Worm (Caenorhabditis elegans): ENCODE data around the gene msp-38.

Gene msp-38

DNA sequence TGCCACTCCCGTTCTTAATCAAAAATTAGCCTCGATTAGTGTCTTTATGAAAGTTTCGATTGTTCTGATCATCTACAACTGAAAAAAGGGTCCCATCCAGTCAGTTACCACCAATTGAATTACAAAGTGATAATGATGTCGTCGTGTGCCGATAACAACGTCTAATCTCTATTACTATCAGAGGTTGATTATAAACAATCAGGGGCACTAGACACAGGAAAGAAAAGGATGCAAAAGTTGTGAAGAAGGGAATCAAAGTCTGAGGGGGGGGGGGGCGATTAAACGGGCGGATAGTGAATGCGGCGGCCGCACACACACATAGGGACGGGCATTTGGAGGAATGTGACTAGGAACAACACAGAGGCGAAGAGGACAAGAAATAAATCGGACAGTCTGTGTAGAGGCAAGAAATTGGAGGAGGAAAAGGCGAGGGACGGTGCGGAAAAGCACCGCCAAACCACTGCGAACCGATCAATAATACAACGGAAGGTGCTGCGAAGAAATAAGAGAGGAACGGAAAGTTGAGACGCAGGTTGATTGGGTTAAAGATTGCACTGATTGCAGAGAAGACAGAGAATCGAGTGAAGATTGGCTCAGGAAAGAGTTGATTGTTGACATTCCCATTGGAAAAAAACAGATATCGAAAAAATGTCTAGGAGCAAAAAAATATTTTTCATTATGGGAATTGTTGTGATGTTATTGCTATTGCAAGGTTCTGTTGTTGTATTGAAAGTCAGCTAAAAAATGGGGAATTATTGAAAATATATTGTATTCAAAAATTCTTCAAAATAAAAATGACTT, 31.6 kb upstream of the msp-38 start:
- TF ChIP-seq tra-4 (tag; optimal IDR thresholded peaks at IDR 0.05): no peak
- peak; percentile 28 for TF ChIP-seq ceh-36 (tag; optimal IDR thresholded peaks at IDR 0.05)
- TF ChIP-seq hmg-4 (GFP tag; optimal IDR thresholded peaks at IDR 0.05): peak; percentile 79
- TF ChIP-seq F13C5.2 (tag; optimal IDR thresholded peaks at IDR 0.05): no peak
- no peak for TF ChIP-seq scrt-1 (GFP tag; IDR thresholded peaks at IDR 0.05)
- TF ChIP-seq B0310.2 (tag; optimal IDR thresholded peaks at IDR 0.05): peak; percentile 45

DNA sequence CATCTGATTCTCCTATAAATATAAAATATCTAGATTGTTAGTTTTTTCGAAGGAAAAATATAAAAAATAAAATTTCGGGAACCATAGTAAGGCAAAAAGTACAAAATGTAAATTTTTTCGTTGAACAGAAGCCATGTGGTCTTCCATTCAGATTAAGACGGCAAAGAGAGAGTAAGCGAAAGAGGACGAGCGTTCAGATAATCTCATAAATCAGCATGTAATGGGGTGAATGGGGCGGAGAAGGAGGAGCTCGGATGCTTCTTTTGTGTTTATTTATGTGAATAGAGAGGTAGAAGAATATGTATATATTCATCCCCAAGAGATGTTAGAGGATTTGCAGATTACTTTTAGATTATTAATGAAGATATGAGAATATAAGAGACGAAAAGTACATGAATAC, 30.8 kb upstream of the msp-38 start, which contains the start of gene pxf-1:
TSS of gene pxf-1 (minus strand) at position 14 of the 400 bp plus-strand sequence.
- TF ChIP-seq ceh-13 (GFP tag; optimal IDR thresholded peaks at IDR 0.05) (no peak), ets-7 (tag; optimal IDR thresholded peaks at IDR 0.05) (no peak), B0310.2 (tag; optimal IDR thresholded peaks at IDR 0.05) (no peak), ama-1 (optimal IDR thresholded peaks at IDR 0.05) (no peak), aly-1 (tag; optimal IDR thresholded peaks at IDR 0.05) (no peak), ceh-36 (tag; optimal IDR thresholded peaks at IDR 0.05) (no peak), hmbx-1 (tag; optimal IDR thresholded peaks at IDR 0.05) (no peak)

- TF ChIP-seq ceh-13 (GFP tag; optimal IDR thresholded peaks at IDR 0.05) (no peak), pes-1 (GFP tag; IDR thresholded peaks at IDR 0.05) (no peak), ama-1 (optimal IDR thresholded peaks at IDR 0.05) (no peak), scrt-1 (GFP tag; IDR thresholded peaks at IDR 0.05) (no peak), aly-1 (tag; optimal IDR thresholded peaks at IDR 0.05) (no peak), ets-7 (tag; optimal IDR thresholded peaks at IDR 0.05) (no peak), ceh-36 (tag; optimal IDR thresholded peaks at IDR 0.05) (no peak), sea-1 (GFP tag; conservative IDR thresholded peaks at IDR 0.05) (no peak), flt-1 (GFP tag; IDR thresholded peaks at IDR 0.05) (no peak), hnd-1 (tag; optimal IDR thresholded peaks at IDR 0.05) (no peak), tbx-37 (GFP tag; conservative IDR thresholded peaks at IDR 0.05) (no peak), F13C5.2 (tag; optimal IDR thresholded peaks at IDR 0.05) (no peak), tbx-11 (GFP tag; IDR thresholded peaks at IDR 0.05) (no peak), tra-4 (tag; optimal IDR thresholded peaks at IDR 0.05) (no peak), B0310.2 (tag; optimal IDR thresholded peaks at IDR 0.05) (no peak), hmbx-1 (tag; optimal IDR thresholded peaks at IDR 0.05) (no peak)
Measured at ce11 chrIV:10170808-10171207, 27.3 kb upstream of the msp-38 start.

ce11 chrIV:10164086-10164485, 20.5 kb upstream of the msp-38 start:
- no peak for TF ChIP-seq aly-1 (tag; optimal IDR thresholded peaks at IDR 0.05)
- TF ChIP-seq B0310.2 (tag; optimal IDR thresholded peaks at IDR 0.05): no peak
- TF ChIP-seq tra-4 (tag; optimal IDR thresholded peaks at IDR 0.05): no peak
- TF ChIP-seq F13C5.2 (tag; optimal IDR thresholded peaks at IDR 0.05): no peak
- no peak for TF ChIP-seq pes-1 (GFP tag; IDR thresholded peaks at IDR 0.05)
- TF ChIP-seq hmbx-1 (tag; optimal IDR thresholded peaks at IDR 0.05): no peak
- no peak for TF ChIP-seq hnd-1 (tag; optimal IDR thresholded peaks at IDR 0.05)
- no peak for TF ChIP-seq scrt-1 (GFP tag; IDR thresholded peaks at IDR 0.05)
- no peak for TF ChIP-seq hmg-4 (GFP tag; optimal IDR thresholded peaks at IDR 0.05)
- no peak for TF ChIP-seq tbx-11 (GFP tag; IDR thresholded peaks at IDR 0.05)
- no peak for TF ChIP-seq flt-1 (GFP tag; IDR thresholded peaks at IDR 0.05)
- no peak for TF ChIP-seq ceh-13 (GFP tag; optimal IDR thresholded peaks at IDR 0.05)

DNA sequence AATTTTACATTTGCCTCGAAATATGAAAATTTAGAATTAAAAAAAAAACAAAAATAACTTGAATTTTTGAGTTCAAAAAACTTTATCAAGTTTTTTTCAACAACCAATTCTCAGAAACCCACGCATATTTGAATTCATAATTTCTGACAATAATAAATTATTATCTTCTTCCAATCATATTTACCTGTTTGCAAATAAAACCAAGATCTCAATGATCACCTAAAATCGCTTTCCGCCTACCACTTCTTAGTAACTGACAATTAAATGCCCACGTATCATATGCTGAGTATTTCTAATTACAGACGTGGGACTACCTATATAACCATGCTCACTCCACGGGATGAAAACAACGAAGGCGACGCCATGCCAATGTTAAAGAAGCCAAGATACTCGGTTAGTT, 18.2 kb upstream of the msp-38 start, which contains the start of gene pps-1:
TSS of gene pps-1 (plus strand) at position 301 of the 400 bp plus-strand sequence.
- TF ChIP-seq ets-7 (tag; optimal IDR thresholded peaks at IDR 0.05) (no peak), B0310.2 (tag; optimal IDR thresholded peaks at IDR 0.05) (no peak), hnd-1 (tag; optimal IDR thresholded peaks at IDR 0.05) (no peak), ama-1 (optimal IDR thresholded peaks at IDR 0.05) (no peak)

- no peak for TF ChIP-seq ama-1 (optimal IDR thresholded peaks at IDR 0.05)
Measured at ce11 chrIV:10157489-10158088, 14.0 kb upstream of the msp-38 start, which contains the start of gene ttr-53. Gene ttr-53 (plus strand): TSS chrIV:10158038.

DNA sequence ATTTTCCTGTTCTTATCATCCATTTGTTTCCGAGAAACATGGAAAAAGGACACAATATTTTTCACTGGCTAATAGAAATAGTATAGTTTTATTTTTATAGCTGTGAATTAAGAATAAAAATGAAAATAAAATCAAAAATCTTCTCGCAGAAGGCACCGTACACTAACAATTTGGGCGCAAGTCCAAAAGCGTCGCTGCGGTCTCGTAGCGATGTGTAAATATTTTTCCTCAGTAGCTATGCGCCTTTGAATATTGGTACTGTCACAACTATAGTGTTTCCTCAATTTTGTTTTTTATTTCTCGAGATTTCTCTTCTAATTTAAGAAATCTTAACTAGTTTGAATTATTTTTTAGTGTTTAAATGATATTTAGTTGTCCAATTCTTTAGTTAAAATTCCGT, 13.5 kb upstream of the msp-38 start:
- TF ChIP-seq ceh-13 (GFP tag; optimal IDR thresholded peaks at IDR 0.05): no peak
- TF ChIP-seq aly-1 (tag; optimal IDR thresholded peaks at IDR 0.05): no peak
- no peak for TF ChIP-seq scrt-1 (GFP tag; IDR thresholded peaks at IDR 0.05)
- no peak for TF ChIP-seq hnd-1 (tag; optimal IDR thresholded peaks at IDR 0.05)
- TF ChIP-seq ama-1 (optimal IDR thresholded peaks at IDR 0.05): no peak
- no peak for TF ChIP-seq tbx-11 (GFP tag; IDR thresholded peaks at IDR 0.05)
- no peak for TF ChIP-seq ets-7 (tag; optimal IDR thresholded peaks at IDR 0.05)
- TF ChIP-seq ceh-36 (tag; optimal IDR thresholded peaks at IDR 0.05): no peak
- no peak for TF ChIP-seq hmbx-1 (tag; optimal IDR thresholded peaks at IDR 0.05)
- TF ChIP-seq flt-1 (GFP tag; IDR thresholded peaks at IDR 0.05): no peak
- no peak for TF ChIP-seq pes-1 (GFP tag; IDR thresholded peaks at IDR 0.05)
- TF ChIP-seq B0310.2 (tag; optimal IDR thresholded peaks at IDR 0.05): no peak
- TF ChIP-seq tra-4 (tag; optimal IDR thresholded peaks at IDR 0.05): no peak

- no peak for TF ChIP-seq tra-4 (tag; optimal IDR thresholded peaks at IDR 0.05)
Measured at ce11 chrIV:10155475-10155874, 11.9 kb upstream of the msp-38 start, which contains the start of gene ttr-54. Gene ttr-54 (plus strand): TSS chrIV:10155775.
